Worm (Caenorhabditis elegans): ENCODE results near the gene F41H10.5.

The F41H10.5 gene

ce11 chrIV:5354564-5354963 is 6.1 kb upstream of the F41H10.5 start:
- TF ChIP-seq snpc-4 (tag; optimal IDR thresholded peaks at IDR 0.05) (no peak), unc-62 (GFP tag; optimal IDR thresholded peaks at IDR 0.05 in 1 of 2) (peak in 1 of 2 experiments; percentile 96), unc-62 (tag; optimal IDR thresholded peaks at IDR 0.05) (no peak), attf-4 (tag; optimal IDR thresholded peaks at IDR 0.05) (no peak)

- TF ChIP-seq mxl-3 (GFP tag; optimal IDR thresholded peaks at IDR 0.05): peak; percentile 68
- TF ChIP-seq duxl-1 (tag; optimal IDR thresholded peaks at IDR 0.05; ENCODE audit: poor library complexity): peak; percentile 49
- peak; percentile 69 for TF ChIP-seq dve-1 (tag; optimal IDR thresholded peaks at IDR 0.05; ENCODE audit: insufficient read depth)
- no peak for TF ChIP-seq F44E2.7 (GFP tag; IDR thresholded peaks at IDR 0.05)
- peak in 1 of 2 experiments; percentile 91 for TF ChIP-seq lsy-2 (tag; optimal IDR thresholded peaks at IDR 0.05)
- peak; percentile 34 for TF ChIP-seq rbr-2 (tag; optimal IDR thresholded peaks at IDR 0.05)
- peak; percentile 85 for TF ChIP-seq unc-130 (GFP tag; optimal IDR thresholded peaks at IDR 0.05)
- no peak for TF ChIP-seq gei-8 (GFP tag; optimal IDR thresholded peaks at IDR 0.05)
- TF ChIP-seq fos-1 (tag; optimal IDR thresholded peaks at IDR 0.05): no peak
- peak; percentile 14 for TF ChIP-seq lin-13 (GFP tag; optimal IDR thresholded peaks at IDR 0.05)
- TF ChIP-seq vab-7 (GFP tag; IDR thresholded peaks at IDR 0.05): no peak
- no peak for TF ChIP-seq skn-1 (tag; optimal IDR thresholded peaks at IDR 0.05)
- TF ChIP-seq lin-38 (GFP tag; IDR thresholded peaks at IDR 0.05): peak; percentile 79
- peak; percentile 40; the same call in 1 of the 2 replicates for TF ChIP-seq ZK337.2 (GFP tag; IDR thresholded peaks at IDR 0.05)
- no peak for TF ChIP-seq ceh-32 (tag; optimal IDR thresholded peaks at IDR 0.05; ENCODE audit: poor library complexity)
- TF ChIP-seq madf-5 (GFP tag; IDR thresholded peaks at IDR 0.05): no peak
- peak; percentile 66 for TF ChIP-seq nhr-6 (tag; optimal IDR thresholded peaks at IDR 0.05)
- TF ChIP-seq mdl-1 (tag; optimal IDR thresholded peaks at IDR 0.05): peak in 1 of 2 experiments; percentile 36
- peak in 1 of 2 experiments; percentile 81 for TF ChIP-seq unc-62 (GFP tag; optimal IDR thresholded peaks at IDR 0.05 in 1 of 2)
- TF ChIP-seq unc-62 (tag; optimal IDR thresholded peaks at IDR 0.05): no peak
- TF ChIP-seq daf-16 (GFP tag; optimal IDR thresholded peaks at IDR 0.05): peak in 1 of 2 experiments; percentile 83
- TF ChIP-seq daf-16 (tag; optimal IDR thresholded peaks at IDR 0.05): peak; percentile 71
- peak; percentile 35 for TF ChIP-seq dmd-6 (GFP tag; IDR thresholded peaks at IDR 0.05)
- TF ChIP-seq madf-9 (GFP tag; conservative IDR thresholded peaks at IDR 0.05): 0 out of 2 replicates have a peak, but pooled peaks have one; percentile 38
- TF ChIP-seq attf-4 (tag; optimal IDR thresholded peaks at IDR 0.05): no peak
- TF ChIP-seq T26A8.4 (GFP tag; IDR thresholded peaks at IDR 0.05): peak; percentile 38; the same call in 1 of the 2 replicates
- peak; percentile 73; the same call in 1 of the 2 replicates for TF ChIP-seq dmd-9 (GFP tag; IDR thresholded peaks at IDR 0.05)
- TF ChIP-seq snpc-1.2 (GFP tag; IDR thresholded peaks at IDR 0.05): peak; percentile 67; the same call in 1 of the 2 replicates
- peak; percentile 72 for TF ChIP-seq hlh-11 (tag; optimal IDR thresholded peaks at IDR 0.05)
- peak; percentile 9 for TF ChIP-seq nhr-102 (tag; optimal IDR thresholded peaks at IDR 0.05)
- TF ChIP-seq spr-1 (tag; optimal IDR thresholded peaks at IDR 0.05): peak; percentile 18
- TF ChIP-seq arid-1 (GFP tag; conservative IDR thresholded peaks at IDR 0.05): 0 out of 2 replicates have a peak, but pooled peaks have one; percentile 27
- TF ChIP-seq nhr-28 (tag; optimal IDR thresholded peaks at IDR 0.05): peak; percentile 20
- TF ChIP-seq hif-1 (tag; optimal IDR thresholded peaks at IDR 0.05): peak in 1 of 2 experiments; percentile 78
- TF ChIP-seq hlh-30 (tag; optimal IDR thresholded peaks at IDR 0.05; ENCODE audit: insufficient read depth): peak; percentile 96
- TF ChIP-seq mep-1 (tag; optimal IDR thresholded peaks at IDR 0.05): peak; percentile 77
- no peak for TF ChIP-seq ceh-82 (tag; optimal IDR thresholded peaks at IDR 0.05)
- TF ChIP-seq egl-43 (GFP tag; IDR thresholded peaks at IDR 0.05): no peak
- TF ChIP-seq lin-15B (tag; optimal IDR thresholded peaks at IDR 0.05): peak; percentile 41
- TF ChIP-seq aha-1 (tag): peak; percentile 22
- TF ChIP-seq dpl-1 (GFP tag; optimal IDR thresholded peaks at IDR 0.05): peak; percentile 89
- no peak for TF ChIP-seq pha-4 (GFP tag; IDR thresholded peaks at IDR 0.05)
- peak; percentile 81 for TF ChIP-seq pha-4 (tag; optimal IDR thresholded peaks at IDR 0.05)
- peak; percentile 97 for TF ChIP-seq mes-2 (tag; optimal IDR thresholded peaks at IDR 0.05; ENCODE audit: poor library complexity, severe bottlenecking)
These were observed 3.5 kb downstream of the F41H10.5 start, which contains the start of the genes hda-6 and F41H10.4 for ce11 chrIV:5364135-5364609. TSS of gene hda-6 (minus strand) at chrIV:5364306. TSS of gene F41H10.4 (plus strand) at chrIV:5364559.

Data from whole organism, L4 larva.